Fruit fly (Drosophila melanogaster) whole organism, prepupa: ENCODE measurements around the gene CG14915.
A peak's percentile ranks its signal among the peaks of the same experiment; 100 is the strongest.

Experiments used
- Blimp-1 ChIP-seq: fragments of 200-800 bp; sonication (Bioruptor generic); optimal IDR thresholded peaks from 3 replicates; lab custom pipeline; 2017; ENCODE audit warnings: missing biosample characterization, missing genetic modification characterization, mild to moderate bottlenecking, moderate library complexity, missing genetic modification reagents
- CG10669 ChIP-seq: fragments of 200-800 bp; sonication (Bioruptor generic); optimal IDR thresholded peaks from 3 replicates; lab custom pipeline; 2018; ENCODE audit warnings: missing biosample characterization, mild to moderate bottlenecking, missing genetic modification characterization, moderate library complexity
- CG11762 ChIP-seq: fragments of 200-800 bp; sonication (Bioruptor generic); optimal IDR thresholded peaks from 3 replicates; lab custom pipeline; 2016; ENCODE audit warnings: missing biosample characterization, missing genetic modification characterization; ENCODE audit not compliant: insufficient read depth
- CG11902 ChIP-seq: fragments of 200-800 bp; sonication (Bioruptor generic); optimal IDR thresholded peaks from 3 replicates; lab custom pipeline; 2016; ENCODE audit warnings: missing biosample characterization, missing genetic modification characterization
- CG15336 ChIP-seq: fragments of 200-800 bp; sonication (Bioruptor generic); IDR thresholded peaks from 2 replicates; pipeline ENCODE4 v1.3.6; 2022; ENCODE audit warnings: missing biosample characterization, missing genetic modification characterization
- CG16779 ChIP-seq: fragments of 200-800 bp; sonication (Bioruptor generic); optimal IDR thresholded peaks from 3 replicates; lab custom pipeline; 2017; ENCODE audit warnings: missing biosample characterization, mild to moderate bottlenecking, missing genetic modification characterization
- CG3032 ChIP-seq: fragments of 200-800 bp; optimal IDR thresholded peaks from 2 replicates; lab custom pipeline; 2019; ENCODE audit warnings: missing biosample characterization, mild to moderate bottlenecking, missing genetic modification characterization, moderate library complexity
- CG31627 ChIP-seq: fragments of 200-800 bp; sonication (Bioruptor generic); optimal IDR thresholded peaks from 3 replicates; lab custom pipeline; 2016; ENCODE audit warnings: missing biosample characterization, missing genetic modification characterization
- CG34406 ChIP-seq: fragments of 200-800 bp; sonication (Bioruptor generic); optimal IDR thresholded peaks from 3 replicates; lab custom pipeline; 2016; ENCODE audit warnings: missing biosample characterization, missing genetic modification characterization
- CG6276 ChIP-seq: fragments of 200-800 bp; sonication (Bioruptor generic); optimal IDR thresholded peaks from 2 replicates; lab custom pipeline; 2017; ENCODE audit warnings: missing biosample characterization, mild to moderate bottlenecking, missing genetic modification characterization
- CG6792 ChIP-seq: fragments of 200-800 bp; sonication (Bioruptor generic); optimal IDR thresholded peaks from 3 replicates; lab custom pipeline; 2016; ENCODE audit warnings: missing biosample characterization, missing genetic modification characterization
- CG6854 ChIP-seq: fragments of 200-800 bp; sonication (Bioruptor generic); optimal IDR thresholded peaks from 2 replicates; lab custom pipeline; 2017; ENCODE audit warnings: missing biosample characterization, mild to moderate bottlenecking, missing genetic modification characterization
- CG7368 ChIP-seq: fragments of 200-800 bp; sonication (Bioruptor generic); optimal IDR thresholded peaks from 3 replicates; lab custom pipeline; 2016; ENCODE audit warnings: missing biosample characterization, missing genetic modification characterization
- CG8632 ChIP-seq: fragments of 200-800 bp; sonication (Bioruptor generic); optimal IDR thresholded peaks from 3 replicates; lab custom pipeline; 2016; ENCODE audit warnings: missing biosample characterization, missing genetic modification characterization
- CG9139 ChIP-seq: fragments of 200-800 bp; sonication (Bioruptor generic); optimal IDR thresholded peaks from 3 replicates; lab custom pipeline; 2017; ENCODE audit warnings: missing biosample characterization, mild to moderate bottlenecking, missing genetic modification characterization
- Eip75B ChIP-seq: fragments of 200-800 bp; sonication (Bioruptor generic); optimal IDR thresholded peaks from 3 replicates; lab custom pipeline; 2016; ENCODE audit warnings: missing biosample characterization, missing genetic modification characterization
- Eip93F ChIP-seq: fragments of 200-800 bp; sonication (Bioruptor generic); optimal IDR thresholded peaks from 2 replicates; lab custom pipeline; 2016; ENCODE audit warnings: missing biosample characterization, mild to moderate bottlenecking, missing genetic modification characterization
- Ets21C ChIP-seq: fragments of 200-800 bp; sonication (Bioruptor generic); optimal IDR thresholded peaks from 3 replicates; lab custom pipeline; 2016; ENCODE audit warnings: missing biosample characterization, missing genetic modification characterization
- Gug ChIP-seq: fragments of 200-800 bp; sonication (Bioruptor generic); IDR thresholded peaks from 2 replicates; pipeline ENCODE4 v1.3.6; 2022; ENCODE audit warnings: missing biosample characterization, missing genetic modification characterization
- Hr39 ChIP-seq: fragments of 200-800 bp; sonication (Bioruptor generic); optimal IDR thresholded peaks from 2 replicates; lab custom pipeline; 2016; ENCODE audit warnings: missing biosample characterization, missing genetic modification characterization
- Hr4 ChIP-seq: fragments of 200-800 bp; sonication (Bioruptor generic); optimal IDR thresholded peaks from 3 replicates; lab custom pipeline; 2016; ENCODE audit warnings: missing biosample characterization, missing genetic modification characterization
- Lpt ChIP-seq: fragments of 200-800 bp; sonication (Bioruptor generic); optimal IDR thresholded peaks from 3 replicates; lab custom pipeline; 2016; ENCODE audit warnings: missing biosample characterization, missing genetic modification characterization
- Met ChIP-seq: fragments of 200-800 bp; sonication (Bioruptor generic); optimal IDR thresholded peaks from 3 replicates; lab custom pipeline; 2016; ENCODE audit warnings: missing biosample characterization, missing genetic modification characterization
- Sox102F ChIP-seq: fragments of 200-800 bp; sonication (Bioruptor generic); optimal IDR thresholded peaks from 2 replicates; lab custom pipeline; 2016; ENCODE audit warnings: missing biosample characterization, mild to moderate bottlenecking, missing genetic modification characterization
- Sox14 ChIP-seq: fragments of 200-800 bp; sonication (Bioruptor generic); optimal IDR thresholded peaks from 3 replicates; lab custom pipeline; 2016; ENCODE audit warnings: missing biosample characterization, missing genetic modification characterization
- Sox15 ChIP-seq: fragments of 200-800 bp; sonication (Bioruptor generic); optimal IDR thresholded peaks from 3 replicates; lab custom pipeline; 2016; ENCODE audit warnings: missing biosample characterization, missing genetic modification characterization
- achi ChIP-seq: fragments of 200-800 bp; sonication (Bioruptor generic); optimal IDR thresholded peaks from 3 replicates; lab custom pipeline; 2016; ENCODE audit warnings: missing biosample characterization, missing genetic modification characterization
- acj6 ChIP-seq: fragments of 200-800 bp; sonication (Bioruptor generic); optimal IDR thresholded peaks from 3 replicates; lab custom pipeline; 2016; ENCODE audit warnings: missing biosample characterization, missing genetic modification characterization
- cyc ChIP-seq: fragments of 200-800 bp; sonication (Bioruptor generic); optimal IDR thresholded peaks from 3 replicates; lab custom pipeline; 2016; ENCODE audit warnings: missing biosample characterization, missing genetic modification characterization
- dsx ChIP-seq: fragments of 200-800 bp; optimal IDR thresholded peaks from 3 replicates; lab custom pipeline; 2019; ENCODE audit warnings: missing biosample characterization, mild to moderate bottlenecking, missing genetic modification characterization, moderate library complexity; ENCODE audit not compliant: poor library complexity, severe bottlenecking
- eg ChIP-seq: fragments of 200-800 bp; sonication (Bioruptor generic); IDR thresholded peaks from 3 replicates; pipeline ENCODE4 v1.3.6; 2022; ENCODE audit warnings: missing biosample characterization, missing genetic modification characterization
- fd85E ChIP-seq: fragments of 200-800 bp; sonication (Bioruptor generic); optimal IDR thresholded peaks from 3 replicates; lab custom pipeline; 2016; ENCODE audit warnings: missing biosample characterization, missing genetic modification characterization
- fkh ChIP-seq: fragments of 200-800 bp; sonication (Bioruptor generic); optimal IDR thresholded peaks from 3 replicates; lab custom pipeline; 2017; ENCODE audit warnings: missing biosample characterization, mild to moderate bottlenecking, missing genetic modification characterization, moderate library complexity
- lz ChIP-seq: fragments of 200-800 bp; sonication (Bioruptor generic); optimal IDR thresholded peaks from 3 replicates; lab custom pipeline; 2016; ENCODE audit warnings: missing biosample characterization, missing genetic modification characterization
- net ChIP-seq: fragments of 200-800 bp; sonication (Bioruptor generic); optimal IDR thresholded peaks from 3 replicates; lab custom pipeline; 2016; ENCODE audit warnings: missing biosample characterization, missing genetic modification characterization
- pdm3 ChIP-seq: fragments of 200-800 bp; sonication (Bioruptor generic); optimal IDR thresholded peaks from 3 replicates; lab custom pipeline; 2016; ENCODE audit warnings: missing biosample characterization, missing genetic modification characterization
- ss ChIP-seq, 2 experiments: fragments of 200-800 bp; sonication (Bioruptor generic); optimal IDR thresholded peaks; 2 replicates in 1 of 2; 3 replicates in 1 of 2; lab custom pipeline; 2017 to 2018; ENCODE audit warnings: mild to moderate bottlenecking in 2 of 2, missing biosample characterization in 2 of 2, missing genetic modification characterization in 2 of 2, moderate library complexity in 1 of 2
- svp ChIP-seq: fragments of 200-800 bp; sonication (Bioruptor generic); peaks from one replicate; lab custom pipeline; 2016; ENCODE audit warnings: missing biosample characterization, missing genetic modification characterization
- topi ChIP-seq: fragments of 200-800 bp; sonication (Bioruptor generic); optimal IDR thresholded peaks from 3 replicates; lab custom pipeline; 2016; ENCODE audit warnings: missing biosample characterization, missing genetic modification characterization
- vri ChIP-seq: fragments of 200-800 bp; sonication (Bioruptor generic); optimal IDR thresholded peaks from 3 replicates; lab custom pipeline; 2016; ENCODE audit warnings: missing biosample characterization, mild to moderate bottlenecking, missing genetic modification characterization

CG14915 gene

DNA sequence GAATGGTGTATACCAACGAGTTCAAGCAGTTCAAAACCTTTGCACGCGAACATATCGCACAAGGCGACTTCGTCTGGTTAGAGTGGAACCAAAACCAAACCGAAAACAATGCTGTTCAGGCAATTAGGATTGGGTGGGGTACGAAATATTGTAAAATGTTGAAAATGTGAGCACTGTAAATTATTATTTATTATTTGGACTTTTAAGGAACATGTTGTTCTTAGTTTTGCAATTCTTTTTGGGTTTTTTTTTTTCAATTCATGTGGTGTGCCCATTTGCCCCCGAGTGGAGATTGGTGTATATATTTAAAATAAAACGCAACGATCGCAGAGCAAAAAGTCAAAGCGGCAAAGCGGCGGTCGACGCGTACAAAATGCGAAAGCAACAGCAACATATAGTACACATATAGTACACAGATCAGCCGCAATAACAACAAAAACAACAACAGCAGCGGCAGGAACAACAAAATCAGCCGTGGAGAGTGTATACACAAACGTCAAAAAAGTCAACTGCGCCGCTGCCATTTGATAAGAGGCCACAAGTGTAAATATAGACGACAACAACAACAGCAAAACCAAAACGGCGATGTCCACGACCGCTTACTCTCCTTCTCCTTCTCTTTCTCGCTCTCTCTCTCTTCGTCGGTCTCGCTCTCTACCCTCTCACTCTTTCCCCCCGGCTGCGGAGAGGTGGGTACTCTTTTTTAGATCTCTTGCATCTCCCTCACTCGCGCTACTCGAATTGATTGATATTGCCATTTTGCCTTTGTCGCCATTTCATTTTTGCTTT is 26.0 kb upstream of the CG14915 start (continued):
- TF ChIP-seq achi (GFP tag; lab: Kevin White, UChicago): peak; percentile 63
- TF ChIP-seq fd85E (GFP tag; lab: Kevin White, UChicago): peak; percentile 17
- TF ChIP-seq Ets21C: peak; percentile 69
- peak; percentile 66 for TF ChIP-seq Eip93F (GFP tag; lab: Kevin White, UChicago)
- TF ChIP-seq CG15336 (GFP tag; lab: Robert Waterston, UW): peak; percentile 81
- TF ChIP-seq CG6276 (GFP tag; lab: Kevin White, UChicago): peak; percentile 68
- peak; percentile 80 for TF ChIP-seq Hr39
- TF ChIP-seq Sox102F (GFP tag; lab: Kevin White, UChicago): peak; percentile 82
- TF ChIP-seq acj6: peak; percentile 79
- peak; percentile 66 for TF ChIP-seq vri (GFP tag; lab: Kevin White, UChicago)
- TF ChIP-seq Eip75B (GFP tag; lab: Kevin White, UChicago): peak; percentile 32
- peak; percentile 51 for TF ChIP-seq Gug (GFP tag; lab: Robert Waterston, UW)
- TF ChIP-seq Hr4: peak; percentile 41
- TF ChIP-seq CG7368 (GFP tag; lab: Kevin White, UChicago): peak; percentile 4
- peak; percentile 48 for TF ChIP-seq dsx (GFP tag; lab: Kevin White, UChicago)
- TF ChIP-seq ss (GFP tag; optimal IDR thresholded peaks at IDR 0.05; lab: Kevin White, UChicago): peak; percentile 44 to 61
- TF ChIP-seq CG3032: peak; percentile 5
- TF ChIP-seq CG31627 (GFP tag; lab: Kevin White, UChicago): peak; percentile 83
- peak; percentile 41 for TF ChIP-seq CG11762 (GFP tag; lab: Kevin White, UChicago)
- TF ChIP-seq Blimp-1 (GFP tag; lab: Kevin White, UChicago): no peak
- TF ChIP-seq svp (GFP tag; lab: Kevin White, UChicago): peak; percentile 99
- peak; percentile 49 for TF ChIP-seq CG11902
- TF ChIP-seq eg (GFP tag; lab: Robert Waterston, UW): peak; percentile 75; the same call in 2 of the 3 replicates
- TF ChIP-seq Lpt (GFP tag; lab: Kevin White, UChicago): peak; percentile 66

DNA sequence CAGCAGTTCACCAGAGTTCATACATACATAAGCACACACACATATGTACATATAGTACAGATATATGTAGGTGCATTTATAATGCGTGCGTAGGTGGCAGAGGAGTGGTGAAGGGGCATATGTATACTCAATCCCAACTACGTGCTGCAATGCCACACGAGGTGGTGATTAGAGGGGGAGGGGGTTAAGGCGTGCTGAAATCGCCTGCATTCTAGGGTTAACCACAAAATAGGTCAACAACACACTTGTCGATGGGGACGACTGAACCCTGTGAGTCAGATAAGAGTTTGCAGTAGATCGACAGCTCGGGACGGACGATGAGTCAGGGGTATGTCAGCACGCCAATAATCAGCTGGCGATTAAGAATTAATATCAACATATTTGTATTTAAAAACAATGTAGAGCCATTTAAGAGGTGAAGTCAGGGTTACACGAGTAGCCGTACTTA is 25.3 kb upstream of the CG14915 start:
- TF ChIP-seq Eip75B (GFP tag; lab: Kevin White, UChicago) (peak; percentile 5), svp (GFP tag; lab: Kevin White, UChicago) (peak; percentile 66), Lpt (GFP tag; lab: Kevin White, UChicago) (no peak), vri (GFP tag; lab: Kevin White, UChicago) (peak; percentile 35)

dm6 chr2L:11046051-11046450 is 24.8 kb upstream of the CG14915 start:
- TF ChIP-seq net (GFP tag; lab: Kevin White, UChicago): no peak
- TF ChIP-seq CG31627 (GFP tag; lab: Kevin White, UChicago): no peak
- no peak for TF ChIP-seq CG15336 (GFP tag; lab: Robert Waterston, UW)
- TF ChIP-seq ss (GFP tag; optimal IDR thresholded peaks at IDR 0.05; lab: Kevin White, UChicago): no peak
- no peak for TF ChIP-seq CG6276 (GFP tag; lab: Kevin White, UChicago)
- no peak for TF ChIP-seq CG7368 (GFP tag; lab: Kevin White, UChicago)
- no peak for TF ChIP-seq Hr39
- no peak for TF ChIP-seq CG11902
- no peak for TF ChIP-seq lz (GFP tag; lab: Kevin White, UChicago)
- TF ChIP-seq CG10669 (GFP tag; lab: Kevin White, UChicago): no peak
- TF ChIP-seq CG11762 (GFP tag; lab: Kevin White, UChicago): no peak
- TF ChIP-seq vri (GFP tag; lab: Kevin White, UChicago): peak; percentile 61
- TF ChIP-seq achi (GFP tag; lab: Kevin White, UChicago): no peak
- TF ChIP-seq acj6: no peak
- peak; percentile 29 for TF ChIP-seq Eip93F (GFP tag; lab: Kevin White, UChicago)
- no peak for TF ChIP-seq svp (GFP tag; lab: Kevin White, UChicago)
- TF ChIP-seq CG6792 (GFP tag; lab: Kevin White, UChicago): no peak
- TF ChIP-seq CG8632 (GFP tag; lab: Kevin White, UChicago): no peak
- TF ChIP-seq CG9139 (GFP tag; lab: Kevin White, UChicago): no peak
- peak; percentile 3 for TF ChIP-seq Sox102F (GFP tag; lab: Kevin White, UChicago)
- no peak for TF ChIP-seq CG16779
- no peak for TF ChIP-seq Ets21C
- TF ChIP-seq CG34406 (GFP tag; lab: Kevin White, UChicago): no peak
- TF ChIP-seq Gug (GFP tag; lab: Robert Waterston, UW): no peak
- TF ChIP-seq fkh (GFP tag; lab: Kevin White, UChicago): peak; percentile 51
- no peak for TF ChIP-seq Sox15 (GFP tag; lab: Kevin White, UChicago)
- peak; percentile 1 for TF ChIP-seq Sox14
- peak; percentile 19 for TF ChIP-seq Met
- peak; percentile 20 for TF ChIP-seq topi (GFP tag; lab: Kevin White, UChicago)
- TF ChIP-seq dsx (GFP tag; lab: Kevin White, UChicago): no peak
- no peak for TF ChIP-seq cyc (GFP tag; lab: Kevin White, UChicago)
- TF ChIP-seq CG6854 (GFP tag; lab: Kevin White, UChicago): no peak
- no peak for TF ChIP-seq fd85E (GFP tag; lab: Kevin White, UChicago)
- no peak for TF ChIP-seq pdm3 (GFP tag; lab: Kevin White, UChicago)
